Fruit fly (Drosophila melanogaster) whole organism, prepupa: Measurements from ENCODE around the gene CG2875.

Source experiments
- Blimp-1 ChIP-seq: fragments of 200-800 bp; sonication (Bioruptor generic); optimal IDR thresholded peaks from 3 replicates; lab custom pipeline; 2017; ENCODE audit warnings: missing biosample characterization, missing genetic modification characterization, mild to moderate bottlenecking, moderate library complexity, missing genetic modification reagents
- CG10631 ChIP-seq: fragments of 200-800 bp; sonication (Bioruptor generic); optimal IDR thresholded peaks from 2 replicates; lab custom pipeline; 2016; ENCODE audit warnings: missing biosample characterization, missing genetic modification characterization
- CG10669 ChIP-seq: fragments of 200-800 bp; sonication (Bioruptor generic); optimal IDR thresholded peaks from 3 replicates; lab custom pipeline; 2018; ENCODE audit warnings: missing biosample characterization, mild to moderate bottlenecking, missing genetic modification characterization, moderate library complexity
- CG11294 ChIP-seq: fragments of 200-800 bp; sonication (Bioruptor generic); IDR thresholded peaks from 2 replicates; pipeline ENCODE4 v1.3.6; 2022; ENCODE audit warnings: missing biosample characterization, missing genetic modification characterization
- CG11902 ChIP-seq: fragments of 200-800 bp; sonication (Bioruptor generic); optimal IDR thresholded peaks from 3 replicates; lab custom pipeline; 2016; ENCODE audit warnings: missing biosample characterization, missing genetic modification characterization
- CG15336 ChIP-seq: fragments of 200-800 bp; sonication (Bioruptor generic); IDR thresholded peaks from 2 replicates; pipeline ENCODE4 v1.3.6; 2022; ENCODE audit warnings: missing biosample characterization, missing genetic modification characterization
- CG3032 ChIP-seq: fragments of 200-800 bp; optimal IDR thresholded peaks from 2 replicates; lab custom pipeline; 2019; ENCODE audit warnings: missing biosample characterization, mild to moderate bottlenecking, missing genetic modification characterization, moderate library complexity
- CG31627 ChIP-seq: fragments of 200-800 bp; sonication (Bioruptor generic); optimal IDR thresholded peaks from 3 replicates; lab custom pipeline; 2016; ENCODE audit warnings: missing biosample characterization, missing genetic modification characterization
- CG32006 ChIP-seq: fragments of 200-800 bp; sonication (Bioruptor generic); optimal IDR thresholded peaks from 3 replicates; lab custom pipeline; 2017; ENCODE audit warnings: missing biosample characterization, mild to moderate bottlenecking, missing genetic modification characterization
- CG34406 ChIP-seq: fragments of 200-800 bp; sonication (Bioruptor generic); optimal IDR thresholded peaks from 3 replicates; lab custom pipeline; 2016; ENCODE audit warnings: missing biosample characterization, missing genetic modification characterization
- CG3919 ChIP-seq: fragments of 200-800 bp; sonication (Bioruptor generic); optimal IDR thresholded peaks from 3 replicates; lab custom pipeline; 2016; ENCODE audit warnings: missing biosample characterization, missing genetic modification characterization
- CG6163 ChIP-seq: fragments of 200-800 bp; sonication (Bioruptor generic); IDR thresholded peaks from 3 replicates; pipeline ENCODE4 v1.3.6; 2022; ENCODE audit warnings: missing biosample characterization, missing genetic modification characterization
- CG6276 ChIP-seq: fragments of 200-800 bp; sonication (Bioruptor generic); optimal IDR thresholded peaks from 2 replicates; lab custom pipeline; 2017; ENCODE audit warnings: missing biosample characterization, mild to moderate bottlenecking, missing genetic modification characterization
- CG6792 ChIP-seq: fragments of 200-800 bp; sonication (Bioruptor generic); optimal IDR thresholded peaks from 3 replicates; lab custom pipeline; 2016; ENCODE audit warnings: missing biosample characterization, missing genetic modification characterization
- CG7368 ChIP-seq: fragments of 200-800 bp; sonication (Bioruptor generic); optimal IDR thresholded peaks from 3 replicates; lab custom pipeline; 2016; ENCODE audit warnings: missing biosample characterization, missing genetic modification characterization
- CG8119 ChIP-seq: fragments of 200-800 bp; sonication (Bioruptor generic); IDR thresholded peaks from 3 replicates; pipeline ENCODE4 v1.3.6; 2022; ENCODE audit warnings: missing biosample characterization, missing genetic modification characterization
- CG8319 ChIP-seq: fragments of 200-800 bp; sonication (Bioruptor generic); optimal IDR thresholded peaks from 3 replicates; lab custom pipeline; 2016; ENCODE audit warnings: missing biosample characterization, missing genetic modification characterization
- CG8632 ChIP-seq: fragments of 200-800 bp; sonication (Bioruptor generic); optimal IDR thresholded peaks from 3 replicates; lab custom pipeline; 2016; ENCODE audit warnings: missing biosample characterization, missing genetic modification characterization
- Eip75B ChIP-seq: fragments of 200-800 bp; sonication (Bioruptor generic); optimal IDR thresholded peaks from 3 replicates; lab custom pipeline; 2016; ENCODE audit warnings: missing biosample characterization, missing genetic modification characterization
- Eip78C ChIP-seq: fragments of 200-800 bp; sonication (Bioruptor generic); peaks from one replicate; lab custom pipeline; 2016; ENCODE audit warnings: missing biosample characterization, missing genetic modification characterization
- Eip93F ChIP-seq: fragments of 200-800 bp; sonication (Bioruptor generic); optimal IDR thresholded peaks from 2 replicates; lab custom pipeline; 2016; ENCODE audit warnings: missing biosample characterization, mild to moderate bottlenecking, missing genetic modification characterization
- Ets21C ChIP-seq: fragments of 200-800 bp; sonication (Bioruptor generic); optimal IDR thresholded peaks from 3 replicates; lab custom pipeline; 2016; ENCODE audit warnings: missing biosample characterization, missing genetic modification characterization
- Ets96B ChIP-seq: fragments of 200-800 bp; optimal IDR thresholded peaks from 2 replicates; lab custom pipeline; 2019; ENCODE audit warnings: missing biosample characterization, mild to moderate bottlenecking, missing genetic modification characterization, moderate library complexity
- Gug ChIP-seq: fragments of 200-800 bp; sonication (Bioruptor generic); IDR thresholded peaks from 2 replicates; pipeline ENCODE4 v1.3.6; 2022; ENCODE audit warnings: missing biosample characterization, missing genetic modification characterization
- Hr38 ChIP-seq: sonication (Bioruptor generic); optimal IDR thresholded peaks from 2 replicates; lab custom pipeline; 2016; ENCODE audit warnings: missing biosample characterization, missing genetic modification characterization
- Hr39 ChIP-seq: fragments of 200-800 bp; sonication (Bioruptor generic); optimal IDR thresholded peaks from 2 replicates; lab custom pipeline; 2016; ENCODE audit warnings: missing biosample characterization, missing genetic modification characterization
- Hr4 ChIP-seq: fragments of 200-800 bp; sonication (Bioruptor generic); optimal IDR thresholded peaks from 3 replicates; lab custom pipeline; 2016; ENCODE audit warnings: missing biosample characterization, missing genetic modification characterization
- Lpt ChIP-seq: fragments of 200-800 bp; sonication (Bioruptor generic); optimal IDR thresholded peaks from 3 replicates; lab custom pipeline; 2016; ENCODE audit warnings: missing biosample characterization, missing genetic modification characterization
- Met ChIP-seq: fragments of 200-800 bp; sonication (Bioruptor generic); optimal IDR thresholded peaks from 3 replicates; lab custom pipeline; 2016; ENCODE audit warnings: missing biosample characterization, missing genetic modification characterization
- OdsH ChIP-seq: fragments of 200-800 bp; sonication (Bioruptor generic); optimal IDR thresholded peaks from 3 replicates; lab custom pipeline; 2016; ENCODE audit warnings: missing biosample characterization, missing genetic modification characterization
- Sox102F ChIP-seq: fragments of 200-800 bp; sonication (Bioruptor generic); optimal IDR thresholded peaks from 2 replicates; lab custom pipeline; 2016; ENCODE audit warnings: missing biosample characterization, mild to moderate bottlenecking, missing genetic modification characterization
- Sox14 ChIP-seq: fragments of 200-800 bp; sonication (Bioruptor generic); optimal IDR thresholded peaks from 3 replicates; lab custom pipeline; 2016; ENCODE audit warnings: missing biosample characterization, missing genetic modification characterization
- achi ChIP-seq: fragments of 200-800 bp; sonication (Bioruptor generic); optimal IDR thresholded peaks from 3 replicates; lab custom pipeline; 2016; ENCODE audit warnings: missing biosample characterization, missing genetic modification characterization
- acj6 ChIP-seq: fragments of 200-800 bp; sonication (Bioruptor generic); optimal IDR thresholded peaks from 3 replicates; lab custom pipeline; 2016; ENCODE audit warnings: missing biosample characterization, missing genetic modification characterization
- cyc ChIP-seq: fragments of 200-800 bp; sonication (Bioruptor generic); optimal IDR thresholded peaks from 3 replicates; lab custom pipeline; 2016; ENCODE audit warnings: missing biosample characterization, missing genetic modification characterization
- eg ChIP-seq: fragments of 200-800 bp; sonication (Bioruptor generic); IDR thresholded peaks from 3 replicates; pipeline ENCODE4 v1.3.6; 2022; ENCODE audit warnings: missing biosample characterization, missing genetic modification characterization
- esn ChIP-seq: fragments of 200-800 bp; sonication (Bioruptor generic); optimal IDR thresholded peaks from 2 replicates; lab custom pipeline; 2016; ENCODE audit warnings: missing biosample characterization, mild to moderate bottlenecking, missing genetic modification characterization, moderate library complexity
- fd59A ChIP-seq: fragments of 200-800 bp; sonication (Bioruptor generic); optimal IDR thresholded peaks from 2 replicates; lab custom pipeline; 2017; ENCODE audit warnings: missing biosample characterization, mild to moderate bottlenecking, missing genetic modification characterization, missing genetic modification reagents
- net ChIP-seq: fragments of 200-800 bp; sonication (Bioruptor generic); optimal IDR thresholded peaks from 3 replicates; lab custom pipeline; 2016; ENCODE audit warnings: missing biosample characterization, missing genetic modification characterization
- pdm3 ChIP-seq: fragments of 200-800 bp; sonication (Bioruptor generic); optimal IDR thresholded peaks from 3 replicates; lab custom pipeline; 2016; ENCODE audit warnings: missing biosample characterization, missing genetic modification characterization
- salr ChIP-seq, 2 experiments: fragments of 200-800 bp; sonication (Bioruptor generic); optimal IDR thresholded peaks; 3 replicates each; lab custom pipeline; 2016 to 2018; ENCODE audit warnings: missing biosample characterization in 2 of 2, missing genetic modification characterization in 2 of 2, mild to moderate bottlenecking in 1 of 2
- spab ChIP-seq: fragments of 200-800 bp; sonication (Bioruptor generic); optimal IDR thresholded peaks from 2 replicates; lab custom pipeline; 2017; ENCODE audit warnings: missing biosample characterization, mild to moderate bottlenecking, missing genetic modification characterization, missing genetic modification reagents
- ss ChIP-seq, 2 experiments: fragments of 200-800 bp; sonication (Bioruptor generic); optimal IDR thresholded peaks; 2 replicates in 1 of 2; 3 replicates in 1 of 2; lab custom pipeline; 2017 to 2018; ENCODE audit warnings: mild to moderate bottlenecking in 2 of 2, missing biosample characterization in 2 of 2, missing genetic modification characterization in 2 of 2, moderate library complexity in 1 of 2
- svp ChIP-seq: fragments of 200-800 bp; sonication (Bioruptor generic); peaks from one replicate; lab custom pipeline; 2016; ENCODE audit warnings: missing biosample characterization, missing genetic modification characterization

Gene CG2875

dm6 chrX:3545849-3546518, 27.4 kb downstream of the CG2875 start (continued):
- peak; percentile 92 for TF ChIP-seq CG34406 (GFP tag; lab: Kevin White, UChicago)
- no peak for TF ChIP-seq Hr38 (GFP tag; lab: Kevin White, UChicago)
- peak; percentile 74 for TF ChIP-seq Eip93F (GFP tag; lab: Kevin White, UChicago)
- TF ChIP-seq CG11902 = peak; percentile 72
- peak; percentile 90 for TF ChIP-seq Sox102F
- peak; percentile 67 for TF ChIP-seq CG8319
- peak; percentile 76 for TF ChIP-seq Met (GFP tag; lab: Kevin White, UChicago)
- peak; percentile 87 for TF ChIP-seq Ets96B
- peak; percentile 62 for TF ChIP-seq Blimp-1 (GFP tag; lab: Kevin White, UChicago)
- peak; percentile 93 for TF ChIP-seq CG3919 (GFP tag; lab: Kevin White, UChicago)
- TF ChIP-seq CG10669 = peak; percentile 87
- TF ChIP-seq Sox14 = peak; percentile 94
- peak; percentile 96 for TF ChIP-seq eg (GFP tag; lab: Robert Waterston, UW)
- TF ChIP-seq CG32006 (GFP tag; lab: Kevin White, UChicago) = peak; percentile 97
- TF ChIP-seq CG7368 (GFP tag; lab: Kevin White, UChicago) = peak; percentile 80
- peak; percentile 83 for TF ChIP-seq CG31627

- TF ChIP-seq eg (GFP tag; lab: Robert Waterston, UW) (peak; percentile 37; the same call in 1 of the 3 replicates), pdm3 (peak; percentile 42), CG3919 (GFP tag; lab: Kevin White, UChicago) (peak; percentile 8), cyc (GFP tag; lab: Kevin White, UChicago) (no peak), salr (GFP tag; optimal IDR thresholded peaks at IDR 0.05; lab: Kevin White, UChicago) (no peak), CG10631 (GFP tag; lab: Kevin White, UChicago) (peak; percentile 57), acj6 (peak; percentile 55), CG3032 (tag; lab: Kevin White, UChicago) (peak; percentile 4), achi (GFP tag; lab: Kevin White, UChicago) (peak; percentile 39), net (no peak), svp (GFP tag; lab: Kevin White, UChicago) (peak; percentile 54), Eip75B (GFP tag; lab: Kevin White, UChicago) (peak; percentile 13), CG8119 (peak; percentile 56; the same call in 2 of the 3 replicates), Gug (GFP tag; lab: Robert Waterston, UW) (peak; percentile 35; the same call in 1 of the 2 replicates), esn (no peak), OdsH (peak; percentile 28), Eip78C (peak; percentile 83), CG31627 (no peak), CG10669 (no peak), CG11902 (no peak), Hr39 (GFP tag; lab: Kevin White, UChicago) (peak; percentile 25), CG6163 (GFP tag; lab: Robert Waterston, UW) (0 out of 3 replicates have a peak, but pooled peaks have one; percentile 40), Sox14 (peak; percentile 14), CG8632 (GFP tag; lab: Kevin White, UChicago) (no peak), CG32006 (GFP tag; lab: Kevin White, UChicago) (peak; percentile 49), Hr4 (GFP tag; lab: Kevin White, UChicago) (peak; percentile 20), Lpt (peak; percentile 59), CG6276 (GFP tag; lab: Kevin White, UChicago) (no peak)
Observed at dm6 chrX:3538775-3539174, 34.6 kb downstream of the CG2875 start.

dm6 chrX:3530696-3531095, 42.7 kb downstream of the CG2875 start:
- TF ChIP-seq spab = no peak
- TF ChIP-seq fd59A (GFP tag; lab: Kevin White, UChicago) = no peak
- TF ChIP-seq Hr38 (GFP tag; lab: Kevin White, UChicago) = no peak
- no peak for TF ChIP-seq eg (GFP tag; lab: Robert Waterston, UW)
- TF ChIP-seq Ets21C (GFP tag; lab: Kevin White, UChicago) = no peak
- no peak for TF ChIP-seq Hr4 (GFP tag; lab: Kevin White, UChicago)
- TF ChIP-seq esn = no peak
- no peak for TF ChIP-seq CG7368 (GFP tag; lab: Kevin White, UChicago)
- TF ChIP-seq CG31627 = no peak
- no peak for TF ChIP-seq CG15336 (GFP tag; lab: Robert Waterston, UW)
- no peak for TF ChIP-seq CG10631 (GFP tag; lab: Kevin White, UChicago)
- no peak for TF ChIP-seq Sox14
- TF ChIP-seq OdsH = no peak
- no peak for TF ChIP-seq ss (GFP tag; optimal IDR thresholded peaks at IDR 0.05; lab: Kevin White, UChicago)
- no peak for TF ChIP-seq net
- no peak for TF ChIP-seq CG8119
- TF ChIP-seq svp (GFP tag; lab: Kevin White, UChicago) = no peak
- TF ChIP-seq CG11294 (GFP tag; lab: Robert Waterston, UW) = no peak
- no peak for TF ChIP-seq CG6792
